Worm (Caenorhabditis elegans): ENCODE data around the gene C04A11.1.

DNA sequence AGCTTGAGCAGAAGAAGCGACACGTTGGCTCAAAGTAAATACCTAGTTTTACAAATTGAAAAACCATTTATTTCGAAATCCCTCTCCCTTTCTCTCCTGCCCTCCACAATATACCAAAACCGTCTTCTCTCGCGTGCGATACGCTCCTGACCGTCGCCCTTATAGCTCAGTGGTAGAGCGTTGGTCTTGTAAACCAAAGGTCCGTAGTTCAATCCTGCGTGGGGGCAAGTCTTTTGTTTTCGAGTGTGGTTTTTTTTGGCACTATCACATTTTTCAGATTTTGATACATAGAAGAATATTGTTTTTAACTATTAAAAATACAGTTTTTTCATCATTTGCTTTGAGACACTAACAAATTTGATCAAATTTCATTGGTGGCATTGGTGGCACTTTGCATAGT, 6.7 kb upstream of the C04A11.1 start:
- TF ChIP-seq hlh-13 (GFP tag; optimal IDR thresholded peaks at IDR 0.05) = peak; percentile 41
- no peak for TF ChIP-seq elt-4 (tag; optimal IDR thresholded peaks at IDR 0.05)
- no peak for TF ChIP-seq ceh-45 (GFP tag; IDR thresholded peaks at IDR 0.05)
- TF ChIP-seq ceh-34 (tag; optimal IDR thresholded peaks at IDR 0.05) = no peak
- TF ChIP-seq ceh-31 (tag; optimal IDR thresholded peaks at IDR 0.05) = no peak
- TF ChIP-seq ama-1 (optimal IDR thresholded peaks at IDR 0.05) = no peak
- TF ChIP-seq nhr-232 (tag; optimal IDR thresholded peaks at IDR 0.05) = peak; percentile 37

Data from whole organism, late embryonic.